Fruit fly (Drosophila melanogaster) ovary, adult (tissue): ENCODE data around the gene COX4.

Source experiments
- CG17801 ChIP-seq: fragments of 200-800 bp; optimal IDR thresholded peaks from 2 replicates; lab custom pipeline; 2019; ENCODE audit warnings: missing biosample characterization, mild to moderate bottlenecking, missing genetic modification characterization, moderate library complexity; ENCODE audit not compliant: partially characterized antibody

The COX4 gene

DNA sequence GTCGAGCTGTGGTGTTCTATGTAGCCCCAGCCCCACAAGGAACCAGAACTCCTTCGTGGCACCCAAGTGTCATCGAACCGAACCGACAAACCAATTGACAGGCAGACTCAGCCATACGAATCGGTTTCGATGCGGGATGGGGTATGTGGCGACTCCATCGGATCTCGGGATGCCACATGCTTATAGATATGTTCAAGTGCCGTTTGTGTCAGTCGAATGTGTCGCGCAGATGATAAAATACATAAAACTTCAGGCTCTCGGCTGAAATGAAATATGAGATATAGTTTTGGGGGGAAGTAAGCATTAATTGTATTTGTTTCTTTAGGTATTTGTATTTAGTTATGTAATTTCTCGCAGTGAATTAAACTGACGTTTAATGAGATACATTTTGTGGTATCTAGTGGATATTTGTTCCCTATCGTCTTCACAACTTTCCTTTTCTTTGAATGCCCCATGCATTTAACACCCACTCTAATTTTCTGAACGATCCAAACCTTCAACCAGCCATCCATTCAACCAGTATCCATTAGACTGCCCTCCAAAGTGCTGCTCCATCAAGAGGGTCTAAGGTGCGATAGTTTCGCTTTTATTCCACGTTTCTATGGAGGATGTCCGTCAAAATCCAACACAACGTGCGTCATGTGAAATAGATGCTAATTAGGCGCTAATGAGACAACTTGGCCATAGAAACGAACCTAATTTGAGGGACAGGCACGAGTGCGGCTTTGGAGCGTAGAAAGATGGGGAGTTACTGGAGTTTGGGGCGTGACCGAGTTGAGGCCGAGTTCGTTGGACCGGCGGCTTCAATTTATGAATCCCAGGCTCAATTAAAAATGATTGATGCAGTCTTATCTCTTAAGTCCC lies 14.0 kb upstream of the COX4 start:
- TF ChIP-seq CG17801 (GFP tag; lab: Kevin White, UChicago) = no peak

dm6 chr2L:19947992-19948524 lies 10.5 kb upstream of the COX4 start:
- no peak for TF ChIP-seq CG17801 (GFP tag; lab: Kevin White, UChicago)

DNA sequence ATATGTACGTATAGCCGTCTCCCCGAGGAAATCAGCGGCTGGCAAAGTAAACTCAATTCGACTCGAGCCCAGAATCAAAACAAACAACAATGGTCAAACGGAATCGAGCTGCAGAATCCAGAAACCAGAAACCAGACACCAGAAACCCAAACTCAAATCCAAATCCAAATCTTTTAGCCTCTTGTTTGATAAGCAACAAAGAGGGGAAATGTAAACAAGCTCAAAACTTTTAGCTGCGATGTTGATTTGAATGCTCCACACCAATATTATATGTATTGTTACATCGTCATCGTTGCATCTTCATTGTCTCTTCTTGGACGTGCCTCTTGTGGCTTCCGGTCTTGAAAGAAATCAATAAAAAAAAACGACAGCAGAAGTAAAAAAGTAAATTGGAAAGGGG lies 8.9 kb upstream of the COX4 start:
- no peak for TF ChIP-seq CG17801 (GFP tag; lab: Kevin White, UChicago)

- no peak for TF ChIP-seq CG17801 (GFP tag; lab: Kevin White, UChicago)
These were observed 6.9 kb upstream of the COX4 start for dm6 chr2L:19951543-19952163.

dm6 chr2L:19952221-19952620 lies 6.3 kb upstream of the COX4 start:
- no peak for TF ChIP-seq CG17801 (GFP tag; lab: Kevin White, UChicago)

DNA sequence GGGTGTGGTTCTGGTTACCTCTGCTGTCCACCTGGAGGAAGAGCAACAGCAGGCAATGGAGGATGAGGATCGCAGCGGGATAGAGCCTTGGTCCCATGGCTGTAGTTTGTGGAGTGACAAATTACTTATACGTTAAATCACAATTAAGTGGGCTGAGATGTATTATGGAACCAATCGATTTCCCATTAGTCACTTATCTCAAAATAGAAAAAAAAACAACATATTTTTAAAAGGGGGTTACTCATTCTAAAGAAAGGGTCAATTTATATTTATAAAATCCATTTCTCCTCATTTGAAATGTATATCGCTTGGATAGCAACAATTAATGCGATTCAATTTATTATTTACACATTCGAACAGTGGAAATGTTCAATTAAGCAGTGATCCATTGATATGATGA lies 2.4 kb downstream of the COX4 start, which contains the start of gene CG34051:
TSS of gene CG34051 (minus strand) at position 101 of the 400 bp plus-strand sequence.
- TF ChIP-seq CG17801 (GFP tag; lab: Kevin White, UChicago) = no peak

- no peak for TF ChIP-seq CG17801 (GFP tag; lab: Kevin White, UChicago)
These were observed 3.1 kb downstream of the COX4 start, which contains the start of gene CG42866 for dm6 chr2L:19961585-19961984. TSS of gene CG42866 (minus strand) at chr2L:19961685.

dm6 chr2L:19962252-19962729 lies 3.8 kb downstream of the COX4 start, which contains the start of the genes CG13965 and CG16772:
TSS of gene CG13965 (minus strand) at chr2L:19962352.
TSS of gene CG16772 (plus strand) at chr2L:19962679.
- TF ChIP-seq CG17801 (GFP tag; lab: Kevin White, UChicago) = no peak

- TF ChIP-seq CG17801 (GFP tag; lab: Kevin White, UChicago) = no peak
These were observed 5.3 kb downstream of the COX4 start, which contains the start of gene CG10680 for dm6 chr2L:19963836-19964235. TSS of gene CG10680 (plus strand) at chr2L:19964136.

- no peak for TF ChIP-seq CG17801 (GFP tag; lab: Kevin White, UChicago)
These were observed 7.9 kb downstream of the COX4 start, which contains the start of gene OS9 for dm6 chr2L:19966410-19966809. TSS of gene OS9 (minus strand) at chr2L:19966510.

- TF ChIP-seq CG17801 (GFP tag; lab: Kevin White, UChicago) = no peak
These were observed 8.9 kb downstream of the COX4 start, which contains the start of gene Hf for dm6 chr2L:19967390-19967789. TSS of gene Hf (minus strand) at chr2L:19967685.

DNA sequence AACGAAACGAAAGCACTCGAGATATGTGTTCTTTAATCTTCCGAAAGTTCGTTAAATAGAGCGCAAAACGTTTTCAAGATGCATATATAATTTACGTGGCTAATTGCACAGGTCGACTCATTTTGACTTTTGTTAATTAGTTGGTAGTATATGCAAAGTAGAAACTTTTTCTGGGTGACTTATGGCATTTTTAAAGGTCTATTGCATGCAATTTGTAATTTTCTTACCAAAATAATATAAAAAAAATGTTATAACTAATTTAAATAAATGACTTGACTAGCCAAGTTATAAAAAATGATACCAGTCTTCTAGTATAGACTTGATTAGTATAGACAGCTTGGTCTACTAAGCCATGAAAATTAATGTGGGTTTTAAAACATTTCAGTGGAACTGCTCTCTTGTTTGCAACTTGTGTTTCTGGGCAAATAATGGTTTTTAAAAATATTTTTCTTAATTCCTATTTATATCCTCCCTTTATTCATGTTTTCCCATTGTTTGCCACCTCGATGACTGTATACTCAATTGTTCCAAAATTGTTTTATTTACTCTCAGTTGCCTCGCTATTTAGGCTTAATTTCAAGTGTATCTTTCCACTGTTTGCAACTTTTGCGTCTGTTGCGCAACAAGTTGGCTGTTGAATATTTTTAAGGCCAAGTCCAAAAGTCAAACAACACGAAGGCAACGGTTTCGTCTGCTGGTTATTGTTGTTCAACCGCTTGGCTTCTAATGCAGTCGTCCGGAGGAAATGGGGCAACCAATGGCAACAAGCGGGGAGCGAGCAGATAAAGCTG lies 29.6 kb downstream of the COX4 start:
- no peak for TF ChIP-seq CG17801 (GFP tag; lab: Kevin White, UChicago)

- TF ChIP-seq CG17801 (GFP tag; lab: Kevin White, UChicago) = no peak
These were observed 31.3 kb downstream of the COX4 start for dm6 chr2L:19989658-19990362.
